Worm (Caenorhabditis elegans): ENCODE measurements around the gene T28A11.18.

Gene T28A11.18

DNA sequence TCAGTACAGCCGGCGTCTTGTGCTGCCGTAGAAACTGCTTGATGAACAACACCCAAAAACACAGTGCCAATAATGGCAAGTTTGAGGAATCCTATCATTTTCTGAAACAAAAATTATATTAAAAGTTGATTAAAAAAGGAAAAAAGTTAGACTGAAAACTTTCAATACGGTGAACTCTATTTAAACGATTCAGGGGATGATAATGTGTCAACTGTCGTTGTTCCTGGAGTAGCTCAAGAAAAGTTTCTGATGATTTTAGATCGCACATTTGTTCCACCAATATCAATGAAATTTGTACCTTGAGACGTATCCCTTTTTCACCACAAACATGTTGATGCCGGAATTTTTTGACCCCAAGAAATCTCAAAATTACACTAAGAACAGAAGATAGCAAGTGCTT, at the start of gene T28A11.18:
T28A11.18 (minus strand) TSS at position 101 of the 400 bp plus-strand sequence.
- TF ChIP-seq daf-16 (GFP tag; optimal IDR thresholded peaks at IDR 0.05) (peak in 1 of 2 experiments; percentile 44), daf-16 (tag; optimal IDR thresholded peaks at IDR 0.05) (no peak), Y5F2A.4 (GFP tag; optimal IDR thresholded peaks at IDR 0.05) (no peak)

DNA sequence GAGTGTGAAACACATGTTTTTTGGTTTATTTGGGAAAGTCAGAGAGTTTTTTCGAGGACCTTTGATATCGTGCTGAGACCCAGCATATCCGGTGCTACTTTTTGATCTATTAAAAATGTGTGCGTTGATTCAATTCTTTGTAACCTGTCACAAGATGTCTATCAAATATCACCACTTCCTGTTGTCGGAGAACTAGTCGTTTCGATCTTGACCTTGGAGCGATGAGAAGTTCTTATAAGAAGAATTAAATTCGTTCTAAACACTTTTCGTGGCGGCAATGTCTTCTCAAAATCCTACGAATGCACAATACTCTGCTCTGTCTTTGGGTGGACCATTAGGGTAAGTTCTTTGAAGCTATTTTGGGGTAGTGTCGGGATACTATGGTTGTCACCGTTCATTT, 48.3 kb upstream of the T28A11.18 start, which contains the start of gene F35F10.1:
F35F10.1 (plus strand) TSS at position 200 of the 400 bp plus-strand sequence.
- no peak for TF ChIP-seq lin-39 (tag; optimal IDR thresholded peaks at IDR 0.05)
- TF ChIP-seq ceh-20 (GFP tag; IDR thresholded peaks at IDR 0.05) = no peak
- no peak for TF ChIP-seq T26A8.4 (GFP tag; IDR thresholded peaks at IDR 0.05)
- no peak for TF ChIP-seq unc-39 (tag; optimal IDR thresholded peaks at IDR 0.05)
- no peak for TF ChIP-seq F26F4.8 (GFP tag; conservative IDR thresholded peaks at IDR 0.05)
- no peak for TF ChIP-seq zag-1 (tag; optimal IDR thresholded peaks at IDR 0.05)
- TF ChIP-seq mdt-29 (GFP tag; IDR thresholded peaks at IDR 0.05) = no peak
- no peak for TF ChIP-seq cey-2 (tag; optimal IDR thresholded peaks at IDR 0.05; ENCODE audit: borderline replicate concordance, insufficient read depth)
- no peak for TF ChIP-seq aly-2 (tag; optimal IDR thresholded peaks at IDR 0.05)

DNA sequence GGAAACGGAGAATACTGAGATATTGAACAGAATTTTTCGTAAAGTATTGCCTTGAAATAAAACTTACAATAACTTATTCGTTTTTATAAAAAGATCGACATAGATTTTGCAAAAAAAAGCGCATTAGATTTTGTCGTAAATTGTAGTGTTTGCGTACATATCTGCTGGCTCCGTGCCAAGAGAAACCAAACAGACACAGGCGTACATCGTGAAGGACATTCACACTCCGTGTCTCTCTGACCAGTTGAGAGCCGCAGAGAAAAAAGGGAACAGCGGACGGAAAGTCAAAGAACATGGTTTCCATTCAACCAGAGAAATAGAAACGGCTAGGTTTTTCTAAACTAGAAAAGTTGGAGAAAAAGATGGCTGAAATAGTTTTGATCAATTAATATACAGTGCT, 47.5 kb upstream of the T28A11.18 start, which contains the start of gene arrd-19:
arrd-19 (minus strand) TSS at position 209 of the 400 bp plus-strand sequence.
- TF ChIP-seq dmd-9 (GFP tag; IDR thresholded peaks at IDR 0.05) = no peak
- TF ChIP-seq F26F4.8 (GFP tag; conservative IDR thresholded peaks at IDR 0.05) = no peak
- TF ChIP-seq dpl-1 (GFP tag; optimal IDR thresholded peaks at IDR 0.05) = peak; percentile 66
- TF ChIP-seq ceh-62 (tag; optimal IDR thresholded peaks at IDR 0.05) = no peak
- TF ChIP-seq jun-1 (tag; optimal IDR thresholded peaks at IDR 0.05) = no peak
- TF ChIP-seq egl-27 (tag; optimal IDR thresholded peaks at IDR 0.05) = no peak
- peak in 1 of 2 experiments; percentile 64 for TF ChIP-seq hif-1 (tag; optimal IDR thresholded peaks at IDR 0.05)
- TF ChIP-seq nhr-77 (tag; optimal IDR thresholded peaks at IDR 0.05) = peak; percentile 79
- peak; percentile 58; the same call in 1 of the 2 replicates for TF ChIP-seq lin-29 (GFP tag; IDR thresholded peaks at IDR 0.05)
- TF ChIP-seq Y105C5A.15 (GFP tag; IDR thresholded peaks at IDR 0.05) = no peak
- TF ChIP-seq nhr-111 (GFP tag; optimal IDR thresholded peaks at IDR 0.05) = no peak
- peak; percentile 41 for TF ChIP-seq F37D6.2 (tag; optimal IDR thresholded peaks at IDR 0.05)
- no peak for TF ChIP-seq F44E2.7 (GFP tag; IDR thresholded peaks at IDR 0.05)
- TF ChIP-seq set-16 (GFP tag; IDR thresholded peaks at IDR 0.05) = no peak
- peak in 1 of 2 experiments; percentile 97 for TF ChIP-seq unc-62 (GFP tag; optimal IDR thresholded peaks at IDR 0.05 in 1 of 2)
- no peak for TF ChIP-seq unc-62 (tag; optimal IDR thresholded peaks at IDR 0.05)
- no peak for TF ChIP-seq mxl-2 (GFP tag; conservative IDR thresholded peaks at IDR 0.05)
- TF ChIP-seq T20F7.1 (GFP tag; optimal IDR thresholded peaks at IDR 0.05) = no peak
- TF ChIP-seq ZK337.2 (GFP tag; IDR thresholded peaks at IDR 0.05) = no peak
- TF ChIP-seq ceh-20 (GFP tag; IDR thresholded peaks at IDR 0.05) = peak; percentile 61; the same call in 1 of the 2 replicates
- TF ChIP-seq nhr-6 (tag; optimal IDR thresholded peaks at IDR 0.05) = peak; percentile 57
- peak; percentile 58 for TF ChIP-seq hlh-30 (tag; optimal IDR thresholded peaks at IDR 0.05; ENCODE audit: insufficient read depth)
- TF ChIP-seq tra-1 (GFP tag; IDR thresholded peaks at IDR 0.05) = no peak
- no peak for TF ChIP-seq ceh-28 (tag; optimal IDR thresholded peaks at IDR 0.05)
- TF ChIP-seq ceh-82 (tag; optimal IDR thresholded peaks at IDR 0.05) = no peak
- TF ChIP-seq tag-97 (GFP tag; IDR thresholded peaks at IDR 0.05) = no peak
- no peak for TF ChIP-seq snpc-4 (tag; optimal IDR thresholded peaks at IDR 0.05)
- TF ChIP-seq mes-2 (tag; optimal IDR thresholded peaks at IDR 0.05; ENCODE audit: poor library complexity, severe bottlenecking) = peak; percentile 80
- TF ChIP-seq daf-19 (GFP tag; conservative IDR thresholded peaks at IDR 0.05) = no peak
- peak; percentile 89 for TF ChIP-seq lin-1 (GFP tag; IDR thresholded peaks at IDR 0.05)
- TF ChIP-seq nhr-76 (tag; optimal IDR thresholded peaks at IDR 0.05) = no peak
- no peak for TF ChIP-seq lin-39 (tag; optimal IDR thresholded peaks at IDR 0.05)
- TF ChIP-seq skn-1 (tag; optimal IDR thresholded peaks at IDR 0.05) = no peak
- no peak for TF ChIP-seq zfp-2 (tag; optimal IDR thresholded peaks at IDR 0.05)
- TF ChIP-seq zfp-3 (GFP tag; conservative IDR thresholded peaks at IDR 0.05) = no peak
- TF ChIP-seq gei-8 (GFP tag; optimal IDR thresholded peaks at IDR 0.05) = no peak
- no peak for TF ChIP-seq lin-13 (GFP tag; optimal IDR thresholded peaks at IDR 0.05)
- TF ChIP-seq nhr-28 (tag; optimal IDR thresholded peaks at IDR 0.05) = peak; percentile 90
- TF ChIP-seq arid-1 (GFP tag; conservative IDR thresholded peaks at IDR 0.05) = peak; percentile 67; the same call in 1 of the 2 replicates
